Fruit fly (Drosophila melanogaster) ovary, adult (tissue): ENCODE measurements around the gene ppl.
A peak's percentile ranks its signal among the peaks of the same experiment; 100 is the strongest.

Experiments used
- CG17801 ChIP-seq: fragments of 200-800 bp; optimal IDR thresholded peaks from 2 replicates; lab custom pipeline; 2019; ENCODE audit warnings: missing biosample characterization, mild to moderate bottlenecking, missing genetic modification characterization, moderate library complexity; ENCODE audit not compliant: partially characterized antibody

Gene ppl

dm6 chr3L:21297703-21298102 lies 16.4 kb upstream of the ppl start, which contains the start of gene Edg78E:
Gene Edg78E, minus strand, starts transcription at chr3L:21297803.
- TF ChIP-seq CG17801 (GFP tag; lab: Kevin White, UChicago): no peak

dm6 chr3L:21294202-21294601 lies 12.9 kb upstream of the ppl start, which contains the start of gene Cpr78Cb:
Gene Cpr78Cb, plus strand, starts transcription at chr3L:21294492.
- TF ChIP-seq CG17801 (GFP tag; lab: Kevin White, UChicago): no peak

- TF ChIP-seq CG17801 (GFP tag; lab: Kevin White, UChicago): no peak
Measured at dm6 chr3L:21292700-21293099, 11.4 kb upstream of the ppl start, which contains the start of gene Cpr78Ca. Gene Cpr78Ca, minus strand, starts transcription at chr3L:21292800.

dm6 chr3L:21291055-21291454 lies 9.7 kb upstream of the ppl start:
- TF ChIP-seq CG17801 (GFP tag; lab: Kevin White, UChicago): no peak

- no peak for TF ChIP-seq CG17801 (GFP tag; lab: Kevin White, UChicago)
Measured at dm6 chr3L:21290336-21290735, 9.0 kb upstream of the ppl start.

- peak; percentile 89 for TF ChIP-seq CG17801 (GFP tag; lab: Kevin White, UChicago)
Measured at dm6 chr3L:21285639-21286338, 4.5 kb upstream of the ppl start, which contains the start of the genes CG12974 and pzg. Gene CG12974, minus strand, starts transcription at chr3L:21285962. Gene pzg, plus strand, starts transcription at chr3L:21286099.

- no peak for TF ChIP-seq CG17801 (GFP tag; lab: Kevin White, UChicago)
Measured at dm6 chr3L:21284720-21285638, 3.7 kb upstream of the ppl start.

- TF ChIP-seq CG17801 (GFP tag; lab: Kevin White, UChicago): no peak
Measured at dm6 chr3L:21283795-21284194, 2.5 kb upstream of the ppl start.

dm6 chr3L:21282741-21283140 lies 1.4 kb upstream of the ppl start:
- no peak for TF ChIP-seq CG17801 (GFP tag; lab: Kevin White, UChicago)

dm6 chr3L:21281706-21282105 lies 400 bp upstream of the ppl start:
- no peak for TF ChIP-seq CG17801 (GFP tag; lab: Kevin White, UChicago)

- peak; percentile 82 for TF ChIP-seq CG17801 (GFP tag; lab: Kevin White, UChicago)
Measured at dm6 chr3L:21279876-21280566, 1.3 kb downstream of the ppl start, which contains the start of gene AcCoAS. Gene AcCoAS, minus strand, starts transcription at chr3L:21280243.

dm6 chr3L:21279168-21279567 lies 2.1 kb downstream of the ppl start:
- no peak for TF ChIP-seq CG17801 (GFP tag; lab: Kevin White, UChicago)

dm6 chr3L:21277897-21278530 lies 3.3 kb downstream of the ppl start:
- TF ChIP-seq CG17801 (GFP tag; lab: Kevin White, UChicago): no peak
